Worm (Caenorhabditis elegans) whole organism, L2 larva: ENCODE measurements around the gene haly-1.
A peak's percentile ranks its signal among the peaks of the same experiment; 100 is the strongest.

Source experiments
- C34F6.9 ChIP-seq: fragments of 150-350 bp; optimal IDR thresholded peaks from 2 replicates; lab custom pipeline; 2014; ENCODE audit warnings: missing biosample characterization, missing genetic modification characterization
- F13H6.1 ChIP-seq: sonication (generic microtip); optimal IDR thresholded peaks from 2 replicates; lab custom pipeline; 2016; ENCODE audit warnings: missing genetic modification characterization, missing compliant biosample characterization
- R02D3.7 ChIP-seq: fragments of 150-350 bp; optimal IDR thresholded peaks from 2 replicates; lab custom pipeline; 2014; ENCODE audit warnings: missing biosample characterization, missing genetic modification characterization
- ZK546.5 ChIP-seq: sonication (generic microtip); optimal IDR thresholded peaks from 2 replicates; lab custom pipeline; 2017; ENCODE audit warnings: missing biosample characterization, missing genetic modification characterization
- alr-1 ChIP-seq: fragments of 150-350 bp; optimal IDR thresholded peaks from 2 replicates; lab custom pipeline; 2014; ENCODE audit warnings: missing biosample characterization, missing genetic modification characterization
- ama-1 ChIP-seq: fragments of 150-350 bp; optimal IDR thresholded peaks from 2 replicates; lab custom pipeline; 2018; ENCODE audit warnings: inconsistent platforms
- blmp-1 ChIP-seq: sonication (generic microtip); optimal IDR thresholded peaks from 2 replicates; lab custom pipeline; 2017; ENCODE audit warnings: missing genetic modification characterization, mild to moderate bottlenecking, missing compliant biosample characterization, antibody characterized with exemption, moderate library complexity; ENCODE audit not compliant: insufficient read depth
- ceh-16 ChIP-seq: fragments of 150-350 bp; optimal IDR thresholded peaks from 2 replicates; lab custom pipeline; 2014; ENCODE audit warnings: missing biosample characterization, missing genetic modification characterization
- ceh-82 ChIP-seq: fragments of 150-350 bp; optimal IDR thresholded peaks from 2 replicates; lab custom pipeline; 2014; ENCODE audit warnings: missing biosample characterization, missing genetic modification characterization
- crh-2 ChIP-seq: sonication (generic microtip); optimal IDR thresholded peaks from 2 replicates; lab custom pipeline; 2017; ENCODE audit warnings: missing biosample characterization, missing genetic modification characterization
- dmd-4 ChIP-seq: sonication (generic microtip); optimal IDR thresholded peaks from 2 replicates; lab custom pipeline; 2017; ENCODE audit warnings: missing biosample characterization, missing genetic modification characterization
- elt-1 ChIP-seq: fragments of 150-350 bp; optimal IDR thresholded peaks from 2 replicates; lab custom pipeline; 2014; ENCODE audit warnings: missing biosample characterization, missing genetic modification characterization
- elt-3 ChIP-seq: sonication (generic microtip); optimal IDR thresholded peaks from 2 replicates; lab custom pipeline; 2017; ENCODE audit warnings: missing biosample characterization, missing genetic modification characterization
- fos-1 ChIP-seq: fragments of 150-350 bp; optimal IDR thresholded peaks from 2 replicates; lab custom pipeline; 2014; ENCODE audit warnings: missing biosample characterization, missing genetic modification characterization
- gmeb-1 ChIP-seq: fragments of 150-350 bp; optimal IDR thresholded peaks from 2 replicates; lab custom pipeline; 2014; ENCODE audit warnings: missing biosample characterization, missing genetic modification characterization
- lin-11 ChIP-seq: fragments of 150-350 bp; sonication (generic microtip); optimal IDR thresholded peaks from 2 replicates; lab custom pipeline; 2014; ENCODE audit warnings: missing biosample characterization, missing genetic modification characterization, inconsistent platforms, mixed read lengths
- lin-13 ChIP-seq: fragments of 150-350 bp; optimal IDR thresholded peaks from 2 replicates; lab custom pipeline; 2014; ENCODE audit warnings: missing biosample characterization, missing genetic modification reagents, missing genetic modification characterization
- lin-39 ChIP-seq: fragments of 150-350 bp; optimal IDR thresholded peaks from 2 replicates; lab custom pipeline; 2014; ENCODE audit warnings: missing biosample characterization, missing genetic modification reagents, missing genetic modification characterization
- lsy-2 ChIP-seq, 2 experiments: fragments of 150-350 bp in 1 of 2; sonication (generic microtip) in 1 of 2; optimal IDR thresholded peaks; 2 replicates each; lab custom pipeline; 2014 to 2017; ENCODE audit warnings: missing biosample characterization in 2 of 2, missing genetic modification characterization in 2 of 2
- mab-5 ChIP-seq: fragments of 150-350 bp; optimal IDR thresholded peaks from 2 replicates; lab custom pipeline; 2014; ENCODE audit warnings: missing biosample characterization, missing genetic modification characterization
- mbf-1 ChIP-seq: sonication (generic microtip); optimal IDR thresholded peaks from 2 replicates; lab custom pipeline; 2017; ENCODE audit warnings: missing biosample characterization, missing genetic modification characterization
- mdl-1 ChIP-seq, 2 experiments: fragments of 150-350 bp in 1 of 2; sonication (generic microtip) in 1 of 2; optimal IDR thresholded peaks; 2 replicates each; lab custom pipeline; 2017; ENCODE audit warnings: missing biosample characterization in 2 of 2, missing genetic modification characterization in 2 of 2
- nhr-10 ChIP-seq: sonication (generic microtip); optimal IDR thresholded peaks from 2 replicates; lab custom pipeline; 2017; ENCODE audit warnings: missing biosample characterization, missing genetic modification characterization
- nhr-11 ChIP-seq: fragments of 150-350 bp; optimal IDR thresholded peaks from 2 replicates; lab custom pipeline; 2014; ENCODE audit warnings: missing biosample characterization, missing genetic modification characterization
- nhr-12 ChIP-seq: fragments of 150-350 bp; optimal IDR thresholded peaks from 2 replicates; lab custom pipeline; 2014; ENCODE audit warnings: missing biosample characterization, missing genetic modification characterization
- nhr-129 ChIP-seq: fragments of 150-350 bp; optimal IDR thresholded peaks from 2 replicates; lab custom pipeline; 2014; ENCODE audit warnings: missing biosample characterization, missing genetic modification characterization
- nhr-21 ChIP-seq: fragments of 150-350 bp; optimal IDR thresholded peaks from 2 replicates; lab custom pipeline; 2014; ENCODE audit warnings: missing biosample characterization, missing genetic modification characterization
- nhr-23 ChIP-seq: fragments of 150-350 bp; optimal IDR thresholded peaks from 2 replicates; lab custom pipeline; 2014; ENCODE audit warnings: missing biosample characterization, missing genetic modification reagents, missing genetic modification characterization
- nhr-6 ChIP-seq: fragments of 150-350 bp; optimal IDR thresholded peaks from 2 replicates; lab custom pipeline; 2014; ENCODE audit warnings: missing biosample characterization, missing genetic modification characterization
- nhr-77 ChIP-seq: fragments of 150-350 bp; optimal IDR thresholded peaks from 2 replicates; lab custom pipeline; 2014; ENCODE audit warnings: missing biosample characterization, missing genetic modification characterization
- peb-1 ChIP-seq: fragments of 150-350 bp; optimal IDR thresholded peaks from 2 replicates; lab custom pipeline; 2014; ENCODE audit warnings: missing biosample characterization, missing genetic modification characterization
- sem-4 ChIP-seq: fragments of 150-350 bp; optimal IDR thresholded peaks from 2 replicates; lab custom pipeline; 2014; ENCODE audit warnings: missing biosample characterization, missing genetic modification reagents, missing genetic modification characterization
- sma-3 ChIP-seq: sonication (generic microtip); optimal IDR thresholded peaks from 2 replicates; lab custom pipeline; 2016; ENCODE audit warnings: missing genetic modification reagents, missing genetic modification characterization, missing compliant biosample characterization
- sma-9 ChIP-seq, 2 experiments: fragments of 150-350 bp in 1 of 2; sonication (generic microtip) in 1 of 2; optimal IDR thresholded peaks; 2 replicates each; lab custom pipeline; 2014 to 2016; ENCODE audit warnings: missing genetic modification characterization in 2 of 2, mild to moderate bottlenecking in 1 of 2, missing biosample characterization in 1 of 2, missing compliant biosample characterization in 1 of 2, missing genetic modification reagents in 1 of 2, moderate library complexity in 1 of 2
- unc-39 ChIP-seq: fragments of 150-350 bp; optimal IDR thresholded peaks from 2 replicates; lab custom pipeline; 2014; ENCODE audit warnings: missing biosample characterization, missing genetic modification characterization
- unc-55 ChIP-seq: fragments of 150-350 bp; sonication (generic microtip); optimal IDR thresholded peaks from 3 replicates; lab custom pipeline; 2014; ENCODE audit warnings: missing biosample characterization, missing genetic modification reagents, missing genetic modification characterization
- unc-62 ChIP-seq: fragments of 150-350 bp; optimal IDR thresholded peaks from 2 replicates; lab custom pipeline; 2014; ENCODE audit warnings: missing biosample characterization, missing genetic modification reagents, missing genetic modification characterization
- zag-1 ChIP-seq: fragments of 150-350 bp; optimal IDR thresholded peaks from 2 replicates; lab custom pipeline; 2014; ENCODE audit warnings: missing biosample characterization, missing genetic modification characterization
- ztf-1 ChIP-seq: fragments of 200-800 bp; sonication (Bioruptor generic); conservative IDR thresholded peaks from 2 replicates; pipeline ENCODE4 v1.3.6; 2022; ENCODE audit warnings: missing genetic modification characterization, missing compliant biosample characterization
- ztf-4 ChIP-seq: fragments of 150-350 bp; optimal IDR thresholded peaks from 2 replicates; lab custom pipeline; 2014; ENCODE audit warnings: missing biosample characterization, missing genetic modification characterization

Gene haly-1

ce11 chrX:10907418-10907817, 11.0 kb upstream of the haly-1 start:
- peak; percentile 19 for TF ChIP-seq mab-5 (tag; lab: Kevin White, UChicago)
- TF ChIP-seq lsy-2 (tag; optimal IDR thresholded peaks at IDR 0.05; lab: Kevin White, UChicago), result no peak

- TF ChIP-seq ceh-16 (tag; lab: Kevin White, UChicago), result no peak
- TF ChIP-seq ceh-82 (tag; lab: Kevin White, UChicago), result no peak
- TF ChIP-seq ama-1 (lab: Kevin White, UChicago), result no peak
- no peak for TF ChIP-seq nhr-11 (tag; lab: Kevin White, UChicago)
- TF ChIP-seq elt-3, result no peak
- peak; percentile 66 for TF ChIP-seq fos-1 (tag; lab: Kevin White, UChicago)
- TF ChIP-seq alr-1, result no peak
- peak; percentile 35 for TF ChIP-seq sma-9 (GFP tag; optimal IDR thresholded peaks at IDR 0.05; lab: Kevin White, UChicago)
- TF ChIP-seq sma-9 (tag; optimal IDR thresholded peaks at IDR 0.05; lab: Kevin White, UChicago), result no peak
- TF ChIP-seq gmeb-1 (tag; lab: Kevin White, UChicago), result no peak
- no peak for TF ChIP-seq lin-39 (tag; lab: Kevin White, UChicago)
Measured at ce11 chrX:10903416-10903815, 7.0 kb upstream of the haly-1 start.

ce11 chrX:10902723-10903322, 6.4 kb upstream of the haly-1 start, which contains the start of gene acbp-3:
Gene acbp-3 (plus strand): TSS chrX:10903272.
- peak; percentile 32 for TF ChIP-seq nhr-21 (tag; lab: Kevin White, UChicago)
- TF ChIP-seq nhr-6 (tag; lab: Kevin White, UChicago), result no peak
- peak; percentile 25 for TF ChIP-seq fos-1 (tag; lab: Kevin White, UChicago)

ce11 chrX:10901766-10902165, 5.4 kb upstream of the haly-1 start:
- TF ChIP-seq sma-3 (peak; percentile 40), lin-39 (tag; lab: Kevin White, UChicago) (no peak), fos-1 (tag; lab: Kevin White, UChicago) (peak; percentile 84), crh-2 (tag; lab: Kevin White, UChicago) (peak; percentile 75), gmeb-1 (tag; lab: Kevin White, UChicago) (peak; percentile 26), ceh-16 (tag; lab: Kevin White, UChicago) (no peak), nhr-77 (tag; lab: Kevin White, UChicago) (no peak), nhr-21 (tag; lab: Kevin White, UChicago) (no peak), ama-1 (lab: Kevin White, UChicago) (no peak), blmp-1 (tag; lab: Kevin White, UChicago) (no peak), mab-5 (tag; lab: Kevin White, UChicago) (no peak), sem-4 (tag; lab: Kevin White, UChicago) (no peak), mdl-1 (tag; optimal IDR thresholded peaks at IDR 0.05; lab: Kevin White, UChicago) (peak in 1 of 2 experiments; percentile 33), sma-9 (GFP tag; optimal IDR thresholded peaks at IDR 0.05; lab: Kevin White, UChicago) (peak; percentile 84), sma-9 (tag; optimal IDR thresholded peaks at IDR 0.05; lab: Kevin White, UChicago) (no peak)
- TF ChIP-seq, all 48 proteins: peak for 6

- TF ChIP-seq F13H6.1 (tag; lab: Kevin White, UChicago) (peak; percentile 80), unc-39 (tag; lab: Kevin White, UChicago) (no peak), nhr-10 (tag; lab: Kevin White, UChicago) (no peak), lin-13 (GFP tag; lab: Kevin White, UChicago) (peak; percentile 31), mdl-1 (tag; optimal IDR thresholded peaks at IDR 0.05; lab: Kevin White, UChicago) (peak; percentile 15 to 70), nhr-11 (tag; lab: Kevin White, UChicago) (no peak), zag-1 (peak; percentile 29), nhr-6 (tag; lab: Kevin White, UChicago) (peak; percentile 64), alr-1 (no peak), elt-3 (no peak), nhr-21 (tag; lab: Kevin White, UChicago) (peak; percentile 66), ceh-82 (tag; lab: Kevin White, UChicago) (no peak), sma-3 (no peak), elt-1 (tag; lab: Kevin White, UChicago) (no peak), nhr-23 (no peak), ama-1 (lab: Kevin White, UChicago) (no peak), nhr-77 (tag; lab: Kevin White, UChicago) (no peak), R02D3.7 (tag; lab: Kevin White, UChicago) (no peak), dmd-4 (no peak), gmeb-1 (tag; lab: Kevin White, UChicago) (no peak), nhr-12 (tag; lab: Kevin White, UChicago) (no peak), blmp-1 (tag; lab: Kevin White, UChicago) (peak; percentile 15), unc-62 (GFP tag; lab: Kevin White, UChicago) (no peak), mab-5 (tag; lab: Kevin White, UChicago) (peak; percentile 50), unc-55 (GFP tag; lab: Kevin White, UChicago) (peak; percentile 83), nhr-129 (tag; lab: Kevin White, UChicago) (peak; percentile 93), ztf-1 (GFP tag; lab: Robert Waterston, UW) (no peak), sem-4 (tag; lab: Kevin White, UChicago) (peak; percentile 17), lin-11 (tag; lab: Kevin White, UChicago) (no peak), peb-1 (tag; lab: Kevin White, UChicago) (no peak), ZK546.5 (no peak), mbf-1 (tag; lab: Kevin White, UChicago) (no peak), ztf-4 (tag; lab: Kevin White, UChicago) (no peak), crh-2 (tag; lab: Kevin White, UChicago) (peak; percentile 44), C34F6.9 (peak; percentile 88), fos-1 (tag; lab: Kevin White, UChicago) (peak; percentile 45)
Measured at ce11 chrX:10900952-10901351, 4.6 kb upstream of the haly-1 start.
